Worm (Caenorhabditis elegans) whole organism, L4 larva: Measurements from ENCODE around the gene F32D8.1.
A peak's percentile ranks its signal among the peaks of the same experiment; 100 is the strongest.

ENCODE experiments used
- D1046.2 ChIP-seq: fragments of 200-800 bp; sonication (Bioruptor generic); IDR thresholded peaks from 2 replicates; pipeline ENCODE4 v1.3.6; 2022; ENCODE audit warnings: missing genetic modification characterization, missing compliant biosample characterization
- F26F4.8 ChIP-seq: fragments of 200-800 bp; sonication (Bioruptor generic); conservative IDR thresholded peaks from 2 replicates; pipeline ENCODE4 v1.3.6; 2022; ENCODE audit warnings: missing genetic modification characterization, missing compliant biosample characterization
- F37D6.2 ChIP-seq: sonication (generic microtip); optimal IDR thresholded peaks from 2 replicates; lab custom pipeline; 2016; ENCODE audit warnings: mild to moderate bottlenecking, missing genetic modification characterization, missing compliant biosample characterization
- R02D3.7 ChIP-seq: fragments of 150-350 bp; sonication (generic microtip); optimal IDR thresholded peaks from 3 replicates; lab custom pipeline; 2014; ENCODE audit warnings: missing biosample characterization, missing genetic modification characterization
- T26A8.4 ChIP-seq: fragments of 200-800 bp; sonication (Bioruptor generic); IDR thresholded peaks from 2 replicates; pipeline ENCODE4 v1.3.6; 2022; ENCODE audit warnings: missing genetic modification characterization, missing compliant biosample characterization
- Y48G9A.11 ChIP-seq: fragments of 200-800 bp; sonication (Bioruptor generic); IDR thresholded peaks from 2 replicates; pipeline ENCODE4 v1.3.6; 2022; ENCODE audit warnings: missing genetic modification reagents, missing genetic modification characterization, missing compliant biosample characterization
- Y5F2A.4 ChIP-seq: fragments of 200-800 bp; sonication (Bioruptor generic); optimal IDR thresholded peaks from 2 replicates; lab custom pipeline; 2018; ENCODE audit warnings: mild to moderate bottlenecking, missing genetic modification characterization, missing compliant biosample characterization
- ZK337.2 ChIP-seq: fragments of 200-800 bp; sonication (Bioruptor generic); IDR thresholded peaks from 2 replicates; pipeline ENCODE4 v1.3.6; 2022; ENCODE audit warnings: missing genetic modification reagents, missing genetic modification characterization, missing compliant biosample characterization
- arid-1 ChIP-seq: fragments of 200-800 bp; sonication (Bioruptor generic); conservative IDR thresholded peaks from 2 replicates; pipeline ENCODE4 v1.3.6; 2022; ENCODE audit warnings: missing genetic modification reagents, missing genetic modification characterization, missing compliant biosample characterization
- attf-4 ChIP-seq: sonication (generic microtip); optimal IDR thresholded peaks from 3 replicates; lab custom pipeline; 2017; ENCODE audit warnings: missing biosample characterization, missing genetic modification characterization
- ceh-28 ChIP-seq: fragments of 150-350 bp; optimal IDR thresholded peaks from 2 replicates; lab custom pipeline; 2014; ENCODE audit warnings: missing biosample characterization, missing genetic modification reagents, missing genetic modification characterization
- ceh-44 ChIP-seq: fragments of 200-800 bp; sonication (Bioruptor generic); IDR thresholded peaks from 2 replicates; pipeline ENCODE4 v1.3.6; 2022; ENCODE audit warnings: missing genetic modification reagents, missing genetic modification characterization, missing compliant biosample characterization
- ceh-62 ChIP-seq: sonication (generic microtip); optimal IDR thresholded peaks from 2 replicates; lab custom pipeline; 2017; ENCODE audit warnings: missing biosample characterization, missing genetic modification characterization
- ces-1 ChIP-seq: fragments of 150-350 bp; sonication (generic microtip); optimal IDR thresholded peaks from 4 replicates; lab custom pipeline; 2014; ENCODE audit warnings: missing biosample characterization, missing genetic modification reagents, missing genetic modification characterization
- cey-2 ChIP-seq: sonication (generic microtip); optimal IDR thresholded peaks from 3 replicates; lab custom pipeline; 2017; ENCODE audit warnings: missing genetic modification characterization, mild to moderate bottlenecking, missing compliant biosample characterization, antibody characterized with exemption, borderline replicate concordance; ENCODE audit not compliant: insufficient read depth
- ctbp-1 ChIP-seq: fragments of 200-800 bp; sonication (Bioruptor generic); IDR thresholded peaks from 2 replicates; pipeline ENCODE4 v1.3.6; 2022; ENCODE audit warnings: missing genetic modification reagents, missing genetic modification characterization, missing compliant biosample characterization
- daf-16 ChIP-seq, 3 experiments: sonication (generic microtip); optimal IDR thresholded peaks; 2 replicates each; lab custom pipeline; 2016 to 2017; ENCODE audit warnings: missing genetic modification characterization in 3 of 3, missing genetic modification reagents in 3 of 3, mild to moderate bottlenecking in 2 of 3, missing compliant biosample characterization in 2 of 3, missing biosample characterization in 1 of 3, moderate library complexity in 1 of 3
- daf-19 ChIP-seq: fragments of 200-800 bp; sonication (Bioruptor generic); conservative IDR thresholded peaks from 2 replicates; pipeline ENCODE4 v1.3.6; 2022; ENCODE audit warnings: missing genetic modification characterization, missing compliant biosample characterization
- dmd-9 ChIP-seq: fragments of 200-800 bp; sonication (Bioruptor generic); IDR thresholded peaks from 2 replicates; pipeline ENCODE4 v1.3.6; 2022; ENCODE audit warnings: missing genetic modification reagents, missing genetic modification characterization, missing compliant biosample characterization
- duxl-1 ChIP-seq: sonication (generic microtip); optimal IDR thresholded peaks from 2 replicates; lab custom pipeline; 2016; ENCODE audit warnings: mild to moderate bottlenecking, missing genetic modification characterization, moderate library complexity, missing compliant biosample characterization; ENCODE audit not compliant: poor library complexity
- dve-1 ChIP-seq: sonication (generic microtip); optimal IDR thresholded peaks from 2 replicates; lab custom pipeline; 2017; ENCODE audit warnings: antibody characterized with exemption, mild to moderate bottlenecking, missing genetic modification characterization, missing compliant biosample characterization; ENCODE audit not compliant: insufficient read depth
- fkh-10 ChIP-seq: fragments of 150-350 bp; optimal IDR thresholded peaks from 2 replicates; lab custom pipeline; 2014; ENCODE audit warnings: missing biosample characterization, missing genetic modification reagents, missing genetic modification characterization
- hif-1 ChIP-seq, 2 experiments: sonication (generic microtip); optimal IDR thresholded peaks; 2 replicates each; lab custom pipeline; 2016 to 2017; ENCODE audit warnings: missing compliant biosample characterization in 2 of 2, missing genetic modification characterization in 2 of 2, missing genetic modification reagents in 2 of 2, missing genotype in 2 of 2, mild to moderate bottlenecking in 1 of 2
- hlh-11 ChIP-seq: fragments of 200-800 bp; sonication (Bioruptor generic); optimal IDR thresholded peaks from 2 replicates; lab custom pipeline; 2018; ENCODE audit warnings: mild to moderate bottlenecking, missing genetic modification characterization, missing compliant biosample characterization
- hlh-30 ChIP-seq: sonication (generic microtip); optimal IDR thresholded peaks from 2 replicates; lab custom pipeline; 2017; ENCODE audit warnings: antibody characterized with exemption, mild to moderate bottlenecking, missing genetic modification characterization, missing compliant biosample characterization; ENCODE audit not compliant: insufficient read depth
- lin-1 ChIP-seq: fragments of 200-800 bp; sonication (Bioruptor generic); IDR thresholded peaks from 2 replicates; pipeline ENCODE4 v1.3.6; 2022; ENCODE audit warnings: missing genetic modification reagents, missing genetic modification characterization, missing compliant biosample characterization
- lin-15B ChIP-seq: fragments of 150-350 bp; sonication (generic microtip); optimal IDR thresholded peaks from 3 replicates; lab custom pipeline; 2014; ENCODE audit warnings: missing biosample characterization, missing genetic modification characterization
- madf-5 ChIP-seq, 2 experiments: fragments of 200-800 bp; sonication (Bioruptor generic); IDR thresholded peaks; 2 replicates each; pipeline ENCODE4 v1.3.6; 2022; ENCODE audit warnings: missing compliant biosample characterization in 2 of 2, missing genetic modification characterization in 2 of 2
- madf-9 ChIP-seq: fragments of 200-800 bp; sonication (Bioruptor generic); conservative IDR thresholded peaks from 2 replicates; pipeline ENCODE4 v1.3.6; 2022; ENCODE audit warnings: missing genetic modification reagents, missing genetic modification characterization, missing compliant biosample characterization
- mdl-1 ChIP-seq, 2 experiments: fragments of 150-350 bp in 1 of 2; sonication (generic microtip) in 1 of 2; optimal IDR thresholded peaks; 2 replicates each; lab custom pipeline; 2014 to 2017; ENCODE audit warnings: missing biosample characterization in 2 of 2, missing genetic modification characterization in 2 of 2
- mes-2 ChIP-seq: sonication (generic microtip); optimal IDR thresholded peaks from 2 replicates; lab custom pipeline; 2016; ENCODE audit warnings: missing genotype, mild to moderate bottlenecking, missing genetic modification characterization, missing compliant biosample characterization; ENCODE audit not compliant: poor library complexity, severe bottlenecking
- nhr-10 ChIP-seq: fragments of 150-350 bp; optimal IDR thresholded peaks from 2 replicates; lab custom pipeline; 2014; ENCODE audit warnings: missing biosample characterization, missing genetic modification characterization
- nhr-102 ChIP-seq: sonication (generic microtip); optimal IDR thresholded peaks from 2 replicates; lab custom pipeline; 2016; ENCODE audit warnings: mild to moderate bottlenecking, missing genetic modification characterization, moderate library complexity, missing compliant biosample characterization
- nhr-25 ChIP-seq: sonication (generic microtip); optimal IDR thresholded peaks from 2 replicates; lab custom pipeline; 2017; ENCODE audit warnings: missing genetic modification characterization, mild to moderate bottlenecking, missing compliant biosample characterization, antibody characterized with exemption, moderate library complexity, borderline replicate concordance; ENCODE audit not compliant: insufficient read depth
- nhr-28 ChIP-seq: fragments of 150-350 bp; optimal IDR thresholded peaks from 2 replicates; lab custom pipeline; 2014; ENCODE audit warnings: missing biosample characterization, missing genetic modification characterization
- nhr-42 ChIP-seq: fragments of 200-800 bp; sonication (Bioruptor generic); IDR thresholded peaks from 2 replicates; pipeline ENCODE4 v1.3.6; 2022; ENCODE audit warnings: missing genetic modification characterization, missing compliant biosample characterization
- nhr-6 ChIP-seq: fragments of 150-350 bp; optimal IDR thresholded peaks from 2 replicates; lab custom pipeline; 2014; ENCODE audit warnings: missing biosample characterization, missing genetic modification characterization
- nhr-76 ChIP-seq: fragments of 150-350 bp; optimal IDR thresholded peaks from 2 replicates; lab custom pipeline; 2014; ENCODE audit warnings: missing biosample characterization, missing genetic modification characterization
- nhr-77 ChIP-seq: fragments of 150-350 bp; optimal IDR thresholded peaks from 2 replicates; lab custom pipeline; 2014; ENCODE audit warnings: missing biosample characterization, missing genetic modification characterization
- snpc-4 ChIP-seq: fragments of 150-350 bp; optimal IDR thresholded peaks from 2 replicates; lab custom pipeline; 2014; ENCODE audit warnings: missing biosample characterization, missing genetic modification characterization
- spr-3 ChIP-seq: fragments of 200-800 bp; sonication (Bioruptor generic); optimal IDR thresholded peaks from 2 replicates; lab custom pipeline; 2018; ENCODE audit warnings: mild to moderate bottlenecking, missing genetic modification characterization, missing compliant biosample characterization
- tag-97 ChIP-seq: fragments of 200-800 bp; sonication (Bioruptor generic); IDR thresholded peaks from 2 replicates; pipeline ENCODE4 v1.3.6; 2022; ENCODE audit warnings: missing genetic modification characterization, missing compliant biosample characterization
- tra-1 ChIP-seq: fragments of 200-800 bp; sonication (Bioruptor generic); IDR thresholded peaks from 2 replicates; pipeline ENCODE4 v1.3.6; 2022; ENCODE audit warnings: missing genetic modification reagents, missing genetic modification characterization, missing compliant biosample characterization
- unc-130 ChIP-seq: sonication (generic microtip); optimal IDR thresholded peaks from 2 replicates; lab custom pipeline; 2016; ENCODE audit warnings: missing genetic modification reagents, missing genetic modification characterization, missing compliant biosample characterization
- unc-62 ChIP-seq, 3 experiments: fragments of 150-350 bp in 1 of 3; sonication (generic microtip); optimal IDR thresholded peaks in 2 of 3; peaks in 1 of 3; 1 replicate in 1 of 3; 2 replicates in 2 of 3; lab custom pipeline; 2014 to 2017; ENCODE audit warnings: missing biosample characterization in 3 of 3, missing genetic modification characterization in 3 of 3, missing genetic modification reagents in 3 of 3, missing genotype in 1 of 3
- zfp-2 ChIP-seq: sonication (generic microtip); optimal IDR thresholded peaks from 2 replicates; lab custom pipeline; 2016; ENCODE audit warnings: mild to moderate bottlenecking, missing genetic modification characterization, missing compliant biosample characterization
- zfp-3 ChIP-seq: fragments of 200-800 bp; sonication (Bioruptor generic); conservative IDR thresholded peaks from 2 replicates; pipeline ENCODE4 v1.3.6; 2022; ENCODE audit warnings: missing genetic modification reagents, missing genetic modification characterization, missing compliant biosample characterization
- zip-11 ChIP-seq: fragments of 200-800 bp; sonication (Bioruptor generic); IDR thresholded peaks from 2 replicates; pipeline ENCODE4 v1.3.6; 2022; ENCODE audit warnings: missing genetic modification characterization, missing compliant biosample characterization
- ztf-11 ChIP-seq: fragments of 150-350 bp; optimal IDR thresholded peaks from 2 replicates; lab custom pipeline; 2014; ENCODE audit warnings: missing biosample characterization, missing genetic modification characterization

Gene F32D8.1

ce11 chrV:10858340-10858739, 22.3 kb upstream of the F32D8.1 start (continued):
- TF ChIP-seq unc-130 (GFP tag; lab: Kevin White, UChicago) (no peak), zfp-3 (GFP tag; lab: Robert Waterston, UW) (0 out of 2 replicates have a peak, but pooled peaks have one; percentile 39), zip-11 (no peak), nhr-28 (tag; lab: Kevin White, UChicago) (no peak), ctbp-1 (peak; percentile 85), nhr-102 (tag; lab: Kevin White, UChicago) (no peak), lin-1 (GFP tag; lab: Robert Waterston, UW) (no peak), T26A8.4 (GFP tag; lab: Robert Waterston, UW) (no peak), snpc-4 (tag; lab: Kevin White, UChicago) (no peak), ztf-11 (tag; lab: Kevin White, UChicago) (no peak), duxl-1 (tag; lab: Kevin White, UChicago) (peak; percentile 49), cey-2 (peak; percentile 7), nhr-77 (no peak), fkh-10 (peak; percentile 45), nhr-6 (peak; percentile 62), F37D6.2 (peak; percentile 54), dmd-9 (GFP tag; lab: Robert Waterston, UW) (0 out of 2 replicates have a peak, but pooled peaks have one; percentile 13), tra-1 (peak; percentile 81), ceh-44 (GFP tag; lab: Robert Waterston, UW) (no peak), ceh-28 (tag; lab: Kevin White, UChicago) (no peak), tag-97 (GFP tag; lab: Robert Waterston, UW) (no peak), dve-1 (peak; percentile 34), unc-62 (GFP tag; optimal IDR thresholded peaks at IDR 0.05 in 1 of 2; lab: Kevin White, UChicago) (peak in 1 of 2 experiments; percentile 99), unc-62 (tag; optimal IDR thresholded peaks at IDR 0.05; lab: Kevin White, UChicago) (no peak), Y48G9A.11 (GFP tag; lab: Robert Waterston, UW) (no peak), attf-4 (tag; lab: Kevin White, UChicago) (no peak), ZK337.2 (no peak), Y5F2A.4 (GFP tag; lab: Kevin White, UChicago) (no peak), lin-15B (tag; lab: Kevin White, UChicago) (no peak), ceh-62 (tag; lab: Kevin White, UChicago) (no peak), nhr-25 (no peak), daf-16 (GFP tag; optimal IDR thresholded peaks at IDR 0.05; lab: Kevin White, UChicago) (peak in 1 of 2 experiments; percentile 92), daf-16 (tag; optimal IDR thresholded peaks at IDR 0.05; lab: Kevin White, UChicago) (peak; percentile 16), ces-1 (GFP tag; lab: Kevin White, UChicago) (no peak), hif-1 (tag; optimal IDR thresholded peaks at IDR 0.05; lab: Kevin White, UChicago) (peak in 1 of 2 experiments; percentile 63), D1046.2 (GFP tag; lab: Robert Waterston, UW) (no peak), hlh-11 (peak; percentile 92), R02D3.7 (tag; lab: Kevin White, UChicago) (no peak), madf-9 (GFP tag; lab: Robert Waterston, UW) (no peak), madf-5 (GFP tag; IDR thresholded peaks at IDR 0.05; lab: Robert Waterston, UW) (no peak), hlh-30 (tag; lab: Kevin White, UChicago) (peak; percentile 84), F26F4.8 (GFP tag; lab: Robert Waterston, UW) (no peak), nhr-42 (GFP tag; lab: Robert Waterston, UW) (no peak), nhr-10 (tag; lab: Kevin White, UChicago) (no peak), spr-3 (GFP tag; lab: Kevin White, UChicago) (no peak), daf-19 (no peak), nhr-76 (peak; percentile 25), mes-2 (tag; lab: Kevin White, UChicago) (peak; percentile 51), mdl-1 (tag; optimal IDR thresholded peaks at IDR 0.05; lab: Kevin White, UChicago) (peak; percentile 53 to 82), arid-1 (no peak), zfp-2 (tag; lab: Kevin White, UChicago) (no peak)
